Fruit fly (Drosophila melanogaster) whole organism, pupa: Measurements from ENCODE around the gene Rdh.

ENCODE experiments used
- CG10348 ChIP-seq: fragments of 200-800 bp; sonication (Bioruptor generic); IDR thresholded peaks from 2 replicates; pipeline ENCODE4 v1.3.6; 2022; ENCODE audit warnings: missing biosample characterization, missing genetic modification characterization
- CG12605 ChIP-seq: fragments of 200-800 bp; sonication (Bioruptor generic); IDR thresholded peaks from 2 replicates; pipeline ENCODE4 v1.3.6; 2022; ENCODE audit warnings: missing biosample characterization, missing genetic modification characterization
- CG13204 ChIP-seq: fragments of 200-800 bp; sonication (Bioruptor generic); optimal IDR thresholded peaks from 2 replicates; lab custom pipeline; 2018; ENCODE audit warnings: missing biosample characterization, mild to moderate bottlenecking, missing genetic modification characterization, moderate library complexity
- CG14655 ChIP-seq: fragments of 200-800 bp; sonication (Bioruptor generic); optimal IDR thresholded peaks from 3 replicates; lab custom pipeline; 2017; ENCODE audit warnings: mild to moderate bottlenecking, missing biosample characterization, missing genetic modification reagents, missing genetic modification characterization
- CG15710 ChIP-seq: fragments of 200-800 bp; sonication (Bioruptor generic); optimal IDR thresholded peaks from 2 replicates; lab custom pipeline; 2018; ENCODE audit warnings: missing biosample characterization, mild to moderate bottlenecking, missing genetic modification characterization, moderate library complexity
- CG17806 ChIP-seq: fragments of 200-800 bp; sonication (Bioruptor generic); optimal IDR thresholded peaks from 2 replicates; lab custom pipeline; 2018; ENCODE audit warnings: missing biosample characterization, mild to moderate bottlenecking, missing genetic modification characterization, moderate library complexity
- CG32121 ChIP-seq: fragments of 200-800 bp; sonication (Bioruptor generic); IDR thresholded peaks from 2 replicates; pipeline ENCODE4 v1.3.6; 2022; ENCODE audit warnings: missing biosample characterization, missing genetic modification characterization
- CG34367 ChIP-seq: fragments of 200-800 bp; sonication (Bioruptor generic); optimal IDR thresholded peaks from 2 replicates; lab custom pipeline; 2018; ENCODE audit warnings: missing biosample characterization, mild to moderate bottlenecking, missing genetic modification characterization
- CG4496 ChIP-seq: fragments of 200-800 bp; sonication (Bioruptor generic); IDR thresholded peaks from 3 replicates; pipeline ENCODE4 v1.3.6; 2022; ENCODE audit warnings: missing biosample characterization, missing genetic modification characterization
- CG8159 ChIP-seq: fragments of 200-800 bp; sonication (Bioruptor generic); optimal IDR thresholded peaks from 3 replicates; lab custom pipeline; 2018; ENCODE audit warnings: missing biosample characterization, mild to moderate bottlenecking, missing genetic modification characterization, moderate library complexity
- CG8301 ChIP-seq: fragments of 200-800 bp; sonication (Bioruptor generic); optimal IDR thresholded peaks from 2 replicates; lab custom pipeline; 2018; ENCODE audit warnings: missing biosample characterization, mild to moderate bottlenecking, missing genetic modification characterization
- CG9948 ChIP-seq: fragments of 200-800 bp; sonication (Bioruptor generic); optimal IDR thresholded peaks from 2 replicates; lab custom pipeline; 2018; ENCODE audit warnings: missing biosample characterization, mild to moderate bottlenecking, missing genetic modification characterization, moderate library complexity
- D1 ChIP-seq: fragments of 200-800 bp; sonication (Bioruptor generic); optimal IDR thresholded peaks from 2 replicates; lab custom pipeline; 2018; ENCODE audit warnings: missing biosample characterization, mild to moderate bottlenecking, missing genetic modification characterization, moderate library complexity
- EcR ChIP-seq: fragments of 200-800 bp; sonication (Bioruptor generic); optimal IDR thresholded peaks from 3 replicates; lab custom pipeline; 2019; ENCODE audit warnings: missing biosample characterization, missing genetic modification characterization, mild to moderate bottlenecking, moderate library complexity, missing genetic modification reagents
- Ets98B ChIP-seq: fragments of 200-800 bp; sonication (Bioruptor generic); IDR thresholded peaks from 2 replicates; pipeline ENCODE4 v1.3.6; 2022; ENCODE audit warnings: missing biosample characterization, missing genetic modification characterization
- Pif1A ChIP-seq: fragments of 200-800 bp; sonication (Bioruptor generic); optimal IDR thresholded peaks from 3 replicates; lab custom pipeline; 2016; ENCODE audit warnings: missing biosample characterization, missing genetic modification characterization
- Pif1B ChIP-seq: fragments of 200-800 bp; sonication (Bioruptor generic); optimal IDR thresholded peaks from 3 replicates; lab custom pipeline; 2016; ENCODE audit warnings: missing biosample characterization, missing genetic modification characterization
- Snoo ChIP-seq: fragments of 200-800 bp; sonication (Bioruptor generic); optimal IDR thresholded peaks from 3 replicates; lab custom pipeline; 2017; ENCODE audit warnings: missing biosample characterization, mild to moderate bottlenecking, missing genetic modification characterization, inconsistent platforms
- fd96Ca ChIP-seq: fragments of 200-800 bp; sonication (Bioruptor generic); IDR thresholded peaks from 3 replicates; pipeline ENCODE4 v1.3.6; 2022; ENCODE audit warnings: missing biosample characterization, missing genetic modification characterization
- gl ChIP-seq: fragments of 200-800 bp; sonication (Bioruptor generic); optimal IDR thresholded peaks from 2 replicates; lab custom pipeline; 2018; ENCODE audit warnings: missing biosample characterization, mild to moderate bottlenecking, missing genetic modification characterization
- rn ChIP-seq: fragments of 200-800 bp; sonication (Bioruptor generic); IDR thresholded peaks from 2 replicates; pipeline ENCODE4 v1.3.6; 2022; ENCODE audit warnings: missing biosample characterization, missing genetic modification characterization

Gene Rdh

DNA sequence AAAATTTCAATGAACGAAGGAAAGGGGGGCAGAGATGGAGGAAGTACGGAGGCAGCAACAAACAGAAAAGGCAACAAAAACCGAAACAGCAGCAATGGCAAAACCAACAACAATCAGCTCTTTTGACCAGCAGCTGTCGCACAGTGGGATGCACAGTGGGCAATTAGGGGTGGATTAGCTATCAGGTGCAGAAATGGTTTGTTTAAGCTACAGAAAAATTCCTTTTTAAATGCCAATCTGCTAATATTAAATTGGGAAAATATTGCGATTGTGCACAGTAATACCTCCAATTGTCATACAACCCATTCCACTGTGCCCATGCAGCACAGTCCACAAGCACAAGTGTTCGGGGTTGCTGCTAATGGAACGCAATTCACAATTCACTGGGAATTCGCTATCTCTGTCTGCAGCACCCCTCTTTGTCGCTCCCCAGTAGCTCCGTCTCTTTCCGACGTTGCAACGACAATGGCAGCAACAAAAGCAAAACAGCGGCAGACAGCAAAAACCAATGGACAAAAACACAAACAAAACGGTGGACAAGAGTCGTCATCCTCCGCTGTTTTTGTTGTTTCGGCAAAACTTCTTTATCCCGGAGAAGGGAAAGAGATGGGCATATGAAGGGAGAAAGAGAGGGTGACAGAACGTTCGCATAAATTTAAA lies 40.1 kb upstream of the Rdh start:
- TF ChIP-seq Ets98B (GFP tag; lab: Robert Waterston, UW) (peak; percentile 99), Pif1B (peak; percentile 99), rn (GFP tag; lab: Robert Waterston, UW) (peak; percentile 98), CG10348 (GFP tag; lab: Robert Waterston, UW) (peak; percentile 98), CG4496 (GFP tag; lab: Robert Waterston, UW) (peak; percentile 99), gl (peak; percentile 92), CG34367 (tag; lab: Kevin White, UChicago) (peak; percentile 98), CG9948 (tag; lab: Kevin White, UChicago) (peak; percentile 96), CG13204 (GFP tag; lab: Kevin White, UChicago) (peak; percentile 94), CG8159 (tag; lab: Kevin White, UChicago) (peak; percentile 95), D1 (tag; lab: Kevin White, UChicago) (peak; percentile 74), CG8301 (peak; percentile 94), CG15710 (peak; percentile 97), EcR (peak; percentile 70), CG17806 (peak; percentile 95), fd96Ca (GFP tag; lab: Robert Waterston, UW) (peak; percentile 99), CG32121 (peak; percentile 99), Snoo (tag; lab: Kevin White, UChicago) (peak; percentile 97), Pif1A (GFP tag; lab: Kevin White, UChicago) (peak; percentile 99), CG14655 (GFP tag; lab: Kevin White, UChicago) (peak; percentile 93), CG12605 (peak; percentile 97)

DNA sequence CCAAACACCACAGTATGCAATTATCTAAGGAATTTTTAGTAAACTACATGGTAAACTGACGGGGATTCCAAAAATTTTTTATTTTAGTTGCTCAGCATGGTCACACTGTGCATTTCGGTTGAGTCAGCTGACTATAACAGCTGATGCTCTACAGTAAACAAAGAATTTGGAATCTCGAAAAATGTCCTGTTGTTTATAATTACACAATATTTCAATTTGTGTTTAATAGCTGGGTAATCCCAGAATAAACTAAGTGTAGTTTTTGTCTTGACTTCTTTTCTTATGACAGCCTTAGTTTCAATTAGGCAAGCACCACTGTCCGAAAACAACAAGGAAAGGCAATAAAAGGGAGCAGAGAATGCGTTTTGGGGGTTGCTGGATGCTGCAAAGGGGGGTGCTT lies 39.6 kb upstream of the Rdh start:
- TF ChIP-seq D1 (tag; lab: Kevin White, UChicago) (no peak), CG9948 (tag; lab: Kevin White, UChicago) (peak; percentile 7), CG15710 (no peak), CG14655 (GFP tag; lab: Kevin White, UChicago) (peak; percentile 24), Ets98B (GFP tag; lab: Robert Waterston, UW) (peak; percentile 30; the same call in 1 of the 2 replicates)

DNA sequence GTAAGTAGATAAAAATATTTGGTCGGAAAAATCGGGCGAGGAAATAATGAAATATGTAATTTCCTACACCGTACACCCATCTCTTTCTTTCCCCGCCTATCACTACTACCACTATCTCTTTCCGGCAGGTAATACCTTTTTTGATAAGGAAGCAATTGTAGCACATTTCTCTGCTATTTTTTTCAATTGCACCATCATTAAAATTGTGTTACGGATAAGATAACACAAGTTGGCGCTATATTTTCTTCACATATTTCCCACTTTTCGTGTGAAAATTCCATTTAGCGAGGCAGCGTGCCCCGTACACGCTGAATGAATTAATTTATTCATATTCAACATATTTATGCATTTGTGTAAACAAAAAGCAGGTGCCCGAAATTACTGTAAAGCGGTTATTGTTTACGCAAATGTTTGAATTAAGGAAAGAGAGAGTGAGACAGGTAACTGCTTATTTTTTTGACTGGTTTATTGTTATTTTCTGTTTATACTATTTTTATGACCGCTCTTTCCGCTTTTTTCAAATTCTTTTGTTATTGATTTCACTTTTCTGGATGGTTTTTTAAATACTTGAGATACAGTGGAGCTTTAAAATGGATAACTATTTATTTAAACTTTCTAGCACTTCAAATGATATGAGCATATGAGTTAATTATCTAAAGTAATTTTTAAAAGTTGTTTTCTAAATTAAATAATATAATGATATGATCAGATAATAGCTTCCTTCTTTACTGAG lies 38.7 kb upstream of the Rdh start:
- no peak for TF ChIP-seq CG13204 (GFP tag; lab: Kevin White, UChicago)
- peak; percentile 14 for TF ChIP-seq CG17806
- peak; percentile 21; the same call in 1 of the 2 replicates for TF ChIP-seq CG32121
- TF ChIP-seq CG8159 (tag; lab: Kevin White, UChicago): no peak
- peak; percentile 11 for TF ChIP-seq CG15710
- TF ChIP-seq EcR: no peak

DNA sequence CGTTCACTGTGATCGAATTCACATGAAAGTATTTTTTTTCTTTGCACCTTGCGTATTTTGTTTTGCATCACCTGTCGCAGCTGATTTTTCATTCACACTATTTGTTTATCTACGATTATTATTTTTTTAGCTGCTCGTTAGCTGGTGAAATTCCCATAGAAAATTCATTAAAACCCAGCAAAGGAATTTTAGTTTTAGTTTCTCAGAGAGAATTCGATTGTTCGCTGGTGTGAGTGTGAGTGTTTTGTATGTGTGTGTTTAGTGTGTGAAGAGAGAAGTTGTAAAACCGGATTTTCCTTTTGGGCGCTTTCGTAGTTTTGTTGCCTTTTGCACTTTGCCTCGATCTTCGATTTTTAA lies 38.2 kb upstream of the Rdh start:
- TF ChIP-seq CG10348 (GFP tag; lab: Robert Waterston, UW): no peak
- TF ChIP-seq gl: no peak
- TF ChIP-seq Ets98B (GFP tag; lab: Robert Waterston, UW): peak; percentile 24; the same call in 1 of the 2 replicates

DNA sequence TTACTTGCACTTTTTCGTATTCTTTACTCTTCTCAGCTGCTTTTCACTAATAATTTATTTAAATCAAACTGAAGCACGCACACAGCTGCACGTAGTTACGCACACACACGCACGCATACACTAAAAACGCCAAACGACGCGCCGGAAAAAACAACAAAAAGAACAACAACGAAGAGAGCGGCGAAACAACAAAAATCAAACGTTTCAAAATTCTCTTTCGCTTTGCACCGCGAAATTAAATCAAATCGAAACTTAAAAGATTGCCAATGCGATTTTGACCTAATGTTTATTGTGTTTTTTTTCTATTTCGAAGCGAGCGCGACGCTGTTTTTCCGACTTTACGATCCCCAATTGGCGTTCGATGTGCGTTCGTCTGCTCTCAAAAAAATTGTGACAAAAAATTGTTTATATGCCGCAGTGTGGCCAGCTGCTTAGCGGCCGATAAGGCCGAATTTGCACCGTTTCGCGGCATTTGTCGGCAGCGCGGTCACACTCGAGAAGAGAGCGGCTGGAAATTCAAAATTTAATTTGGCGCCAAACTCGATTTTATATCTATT lies 37.6 kb upstream of the Rdh start:
- TF ChIP-seq EcR (peak; percentile 36), CG8159 (tag; lab: Kevin White, UChicago) (peak; percentile 38), CG14655 (GFP tag; lab: Kevin White, UChicago) (peak; percentile 31), CG32121 (no peak), fd96Ca (GFP tag; lab: Robert Waterston, UW) (no peak), CG10348 (GFP tag; lab: Robert Waterston, UW) (no peak), CG12605 (peak; percentile 54), Ets98B (GFP tag; lab: Robert Waterston, UW) (peak; percentile 42; the same call in 1 of the 2 replicates), rn (GFP tag; lab: Robert Waterston, UW) (no peak), CG9948 (tag; lab: Kevin White, UChicago) (no peak), CG4496 (GFP tag; lab: Robert Waterston, UW) (no peak; the same call in 2 of the 3 replicates), Pif1A (GFP tag; lab: Kevin White, UChicago) (peak; percentile 6), CG15710 (peak; percentile 13), Pif1B (peak; percentile 19), gl (peak; percentile 34), CG34367 (tag; lab: Kevin White, UChicago) (peak; percentile 22), CG17806 (no peak), CG8301 (peak; percentile 37), CG13204 (GFP tag; lab: Kevin White, UChicago) (peak; percentile 42), D1 (tag; lab: Kevin White, UChicago) (no peak), Snoo (tag; lab: Kevin White, UChicago) (peak; percentile 33)

DNA sequence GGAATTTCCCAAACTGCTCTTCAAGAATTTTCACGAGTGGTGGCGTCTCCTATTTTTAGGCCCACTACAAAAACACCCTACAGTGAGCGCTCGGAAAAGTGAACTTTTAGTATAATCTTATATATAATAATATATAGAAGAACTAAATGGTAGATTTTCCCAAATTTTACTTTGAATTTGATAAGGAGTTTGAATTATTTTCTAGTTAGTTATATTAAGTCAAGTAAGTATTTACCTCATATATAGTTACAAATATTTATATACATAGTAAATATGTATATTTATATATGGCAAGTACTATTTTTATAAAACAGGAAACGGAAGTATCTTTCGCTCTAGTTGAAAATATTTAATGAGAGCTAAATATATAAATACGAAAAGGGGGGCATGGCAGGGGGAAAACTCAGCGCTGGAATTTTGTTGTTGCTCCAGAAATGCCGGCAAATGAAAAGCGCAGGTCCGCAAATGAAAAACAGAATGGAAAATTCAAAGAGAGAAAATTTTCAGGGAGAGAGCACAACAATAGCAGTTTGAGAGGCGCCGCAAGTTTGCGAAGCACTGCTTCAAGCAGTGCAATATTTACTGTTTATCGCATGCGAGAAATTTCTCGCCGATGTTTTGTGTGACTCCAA lies 36.3 kb upstream of the Rdh start:
- TF ChIP-seq Ets98B (GFP tag; lab: Robert Waterston, UW) (no peak; the same call in 1 of the 2 replicates), D1 (tag; lab: Kevin White, UChicago) (peak; percentile 49), CG4496 (GFP tag; lab: Robert Waterston, UW) (peak; percentile 52; the same call in 1 of the 3 replicates), fd96Ca (GFP tag; lab: Robert Waterston, UW) (peak; percentile 17; the same call in 1 of the 3 replicates), CG14655 (GFP tag; lab: Kevin White, UChicago) (peak; percentile 18), Snoo (tag; lab: Kevin White, UChicago) (peak; percentile 35)
